Fruit fly (Drosophila melanogaster): ENCODE measurements around the gene CG10576.

DNA sequence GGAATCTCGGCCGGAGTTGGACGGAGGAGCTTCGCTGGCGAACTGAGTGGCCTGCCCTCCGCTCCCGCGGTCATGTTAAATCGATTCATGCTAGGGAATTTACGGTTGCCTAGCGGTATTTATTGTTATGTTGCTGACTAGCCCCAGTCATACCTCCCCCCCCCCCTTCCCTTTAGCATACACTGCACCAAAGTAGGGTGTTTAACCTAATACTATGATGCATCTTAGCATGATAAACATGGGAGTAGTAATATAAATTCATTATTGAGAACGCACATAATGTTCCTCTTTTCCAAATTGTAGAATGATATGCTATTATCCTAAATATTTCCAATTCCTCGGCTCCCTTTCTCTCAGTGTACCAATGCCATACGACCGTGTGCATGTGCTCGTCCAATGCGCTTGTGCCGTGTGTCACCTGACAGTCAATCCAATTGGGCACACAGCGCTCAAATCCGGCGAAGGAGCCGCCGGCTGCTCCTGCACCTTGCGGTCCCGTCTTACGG is 31.0 kb upstream of the CG10576 start, which contains the start of gene Tektin-C:
- TF ChIP-seq CG8478 (optimal IDR thresholded peaks at IDR 0.05): no peak
- TF ChIP-seq CTCF (optimal IDR thresholded peaks at IDR 0.05): no peak

Data from S2 (cell line).